Worm (Caenorhabditis elegans) whole organism, L2 larva: ENCODE data around the gene Y32F6B.1.
A peak's percentile ranks its signal among the peaks of the same experiment; 100 is the strongest.

ENCODE experiments used
- C34F6.9 ChIP-seq: fragments of 150-350 bp; optimal IDR thresholded peaks from 2 replicates; lab custom pipeline; 2014; ENCODE audit warnings: missing biosample characterization, missing genetic modification characterization
- F13H6.1 ChIP-seq: sonication (generic microtip); optimal IDR thresholded peaks from 2 replicates; lab custom pipeline; 2016; ENCODE audit warnings: missing genetic modification characterization, missing compliant biosample characterization
- R02D3.7 ChIP-seq: fragments of 150-350 bp; optimal IDR thresholded peaks from 2 replicates; lab custom pipeline; 2014; ENCODE audit warnings: missing biosample characterization, missing genetic modification characterization
- Y55F3AM.14 ChIP-seq: fragments of 200-800 bp; sonication (Bioruptor generic); optimal IDR thresholded peaks from 2 replicates; lab custom pipeline; 2018; ENCODE audit warnings: mild to moderate bottlenecking, missing genetic modification characterization, missing compliant biosample characterization
- ZK546.5 ChIP-seq: sonication (generic microtip); optimal IDR thresholded peaks from 2 replicates; lab custom pipeline; 2017; ENCODE audit warnings: missing biosample characterization, missing genetic modification characterization
- alr-1 ChIP-seq: fragments of 150-350 bp; optimal IDR thresholded peaks from 2 replicates; lab custom pipeline; 2014; ENCODE audit warnings: missing biosample characterization, missing genetic modification characterization
- aly-2 ChIP-seq: fragments of 150-350 bp; optimal IDR thresholded peaks from 2 replicates; lab custom pipeline; 2014; ENCODE audit warnings: missing biosample characterization, missing genetic modification characterization
- ama-1 ChIP-seq: fragments of 150-350 bp; optimal IDR thresholded peaks from 2 replicates; lab custom pipeline; 2018; ENCODE audit warnings: inconsistent platforms
- blmp-1 ChIP-seq: sonication (generic microtip); optimal IDR thresholded peaks from 2 replicates; lab custom pipeline; 2017; ENCODE audit warnings: missing genetic modification characterization, mild to moderate bottlenecking, missing compliant biosample characterization, antibody characterized with exemption, moderate library complexity; ENCODE audit not compliant: insufficient read depth
- ceh-16 ChIP-seq: fragments of 150-350 bp; optimal IDR thresholded peaks from 2 replicates; lab custom pipeline; 2014; ENCODE audit warnings: missing biosample characterization, missing genetic modification characterization
- ceh-82 ChIP-seq: fragments of 150-350 bp; optimal IDR thresholded peaks from 2 replicates; lab custom pipeline; 2014; ENCODE audit warnings: missing biosample characterization, missing genetic modification characterization
- crh-2 ChIP-seq: sonication (generic microtip); optimal IDR thresholded peaks from 2 replicates; lab custom pipeline; 2017; ENCODE audit warnings: missing biosample characterization, missing genetic modification characterization
- dmd-4 ChIP-seq: sonication (generic microtip); optimal IDR thresholded peaks from 2 replicates; lab custom pipeline; 2017; ENCODE audit warnings: missing biosample characterization, missing genetic modification characterization
- egl-27 ChIP-seq: sonication (generic microtip); optimal IDR thresholded peaks from 3 replicates; lab custom pipeline; 2017; ENCODE audit warnings: missing biosample characterization, missing genetic modification reagents, missing genetic modification characterization
- elt-1 ChIP-seq: fragments of 150-350 bp; optimal IDR thresholded peaks from 2 replicates; lab custom pipeline; 2014; ENCODE audit warnings: missing biosample characterization, missing genetic modification characterization
- elt-3 ChIP-seq: sonication (generic microtip); optimal IDR thresholded peaks from 2 replicates; lab custom pipeline; 2017; ENCODE audit warnings: missing biosample characterization, missing genetic modification characterization
- fos-1 ChIP-seq: fragments of 150-350 bp; optimal IDR thresholded peaks from 2 replicates; lab custom pipeline; 2014; ENCODE audit warnings: missing biosample characterization, missing genetic modification characterization
- gmeb-1 ChIP-seq: fragments of 150-350 bp; optimal IDR thresholded peaks from 2 replicates; lab custom pipeline; 2014; ENCODE audit warnings: missing biosample characterization, missing genetic modification characterization
- lin-11 ChIP-seq: fragments of 150-350 bp; sonication (generic microtip); optimal IDR thresholded peaks from 2 replicates; lab custom pipeline; 2014; ENCODE audit warnings: missing biosample characterization, missing genetic modification characterization, inconsistent platforms, mixed read lengths
- lin-13 ChIP-seq: fragments of 150-350 bp; optimal IDR thresholded peaks from 2 replicates; lab custom pipeline; 2014; ENCODE audit warnings: missing biosample characterization, missing genetic modification reagents, missing genetic modification characterization
- lin-39 ChIP-seq: fragments of 150-350 bp; optimal IDR thresholded peaks from 2 replicates; lab custom pipeline; 2014; ENCODE audit warnings: missing biosample characterization, missing genetic modification reagents, missing genetic modification characterization
- lsy-2 ChIP-seq, 2 experiments: fragments of 150-350 bp in 1 of 2; sonication (generic microtip) in 1 of 2; optimal IDR thresholded peaks; 2 replicates each; lab custom pipeline; 2014 to 2017; ENCODE audit warnings: missing biosample characterization in 2 of 2, missing genetic modification characterization in 2 of 2
- mab-5 ChIP-seq: fragments of 150-350 bp; optimal IDR thresholded peaks from 2 replicates; lab custom pipeline; 2014; ENCODE audit warnings: missing biosample characterization, missing genetic modification characterization
- mbf-1 ChIP-seq: sonication (generic microtip); optimal IDR thresholded peaks from 2 replicates; lab custom pipeline; 2017; ENCODE audit warnings: missing biosample characterization, missing genetic modification characterization
- mdl-1 ChIP-seq, 2 experiments: fragments of 150-350 bp in 1 of 2; sonication (generic microtip) in 1 of 2; optimal IDR thresholded peaks; 2 replicates each; lab custom pipeline; 2017; ENCODE audit warnings: missing biosample characterization in 2 of 2, missing genetic modification characterization in 2 of 2
- nhr-10 ChIP-seq: sonication (generic microtip); optimal IDR thresholded peaks from 2 replicates; lab custom pipeline; 2017; ENCODE audit warnings: missing biosample characterization, missing genetic modification characterization
- nhr-11 ChIP-seq: fragments of 150-350 bp; optimal IDR thresholded peaks from 2 replicates; lab custom pipeline; 2014; ENCODE audit warnings: missing biosample characterization, missing genetic modification characterization
- nhr-12 ChIP-seq: fragments of 150-350 bp; optimal IDR thresholded peaks from 2 replicates; lab custom pipeline; 2014; ENCODE audit warnings: missing biosample characterization, missing genetic modification characterization
- nhr-129 ChIP-seq: fragments of 150-350 bp; optimal IDR thresholded peaks from 2 replicates; lab custom pipeline; 2014; ENCODE audit warnings: missing biosample characterization, missing genetic modification characterization
- nhr-21 ChIP-seq: fragments of 150-350 bp; optimal IDR thresholded peaks from 2 replicates; lab custom pipeline; 2014; ENCODE audit warnings: missing biosample characterization, missing genetic modification characterization
- nhr-23 ChIP-seq: fragments of 150-350 bp; optimal IDR thresholded peaks from 2 replicates; lab custom pipeline; 2014; ENCODE audit warnings: missing biosample characterization, missing genetic modification reagents, missing genetic modification characterization
- nhr-237 ChIP-seq: fragments of 150-350 bp; optimal IDR thresholded peaks from 2 replicates; lab custom pipeline; 2014; ENCODE audit warnings: missing biosample characterization, missing genetic modification characterization
- nhr-25 ChIP-seq: fragments of 150-350 bp; sonication (generic microtip); optimal IDR thresholded peaks from 3 replicates; lab custom pipeline; 2014; ENCODE audit warnings: missing biosample characterization, missing genetic modification characterization
- nhr-6 ChIP-seq: fragments of 150-350 bp; optimal IDR thresholded peaks from 2 replicates; lab custom pipeline; 2014; ENCODE audit warnings: missing biosample characterization, missing genetic modification characterization
- nhr-77 ChIP-seq: fragments of 150-350 bp; optimal IDR thresholded peaks from 2 replicates; lab custom pipeline; 2014; ENCODE audit warnings: missing biosample characterization, missing genetic modification characterization
- peb-1 ChIP-seq: fragments of 150-350 bp; optimal IDR thresholded peaks from 2 replicates; lab custom pipeline; 2014; ENCODE audit warnings: missing biosample characterization, missing genetic modification characterization
- sem-4 ChIP-seq: fragments of 150-350 bp; optimal IDR thresholded peaks from 2 replicates; lab custom pipeline; 2014; ENCODE audit warnings: missing biosample characterization, missing genetic modification reagents, missing genetic modification characterization
- skn-1 ChIP-seq: sonication (generic microtip); optimal IDR thresholded peaks from 2 replicates; lab custom pipeline; 2017; ENCODE audit warnings: missing biosample characterization, missing genetic modification characterization
- sma-3 ChIP-seq: sonication (generic microtip); optimal IDR thresholded peaks from 2 replicates; lab custom pipeline; 2016; ENCODE audit warnings: missing genetic modification reagents, missing genetic modification characterization, missing compliant biosample characterization
- sma-9 ChIP-seq, 2 experiments: fragments of 150-350 bp in 1 of 2; sonication (generic microtip) in 1 of 2; optimal IDR thresholded peaks; 2 replicates each; lab custom pipeline; 2014 to 2016; ENCODE audit warnings: missing genetic modification characterization in 2 of 2, mild to moderate bottlenecking in 1 of 2, missing biosample characterization in 1 of 2, missing compliant biosample characterization in 1 of 2, missing genetic modification reagents in 1 of 2, moderate library complexity in 1 of 2
- snpc-4 ChIP-seq: fragments of 150-350 bp; optimal IDR thresholded peaks from 2 replicates; lab custom pipeline; 2014; ENCODE audit warnings: missing biosample characterization, missing genetic modification characterization
- unc-39 ChIP-seq: fragments of 150-350 bp; optimal IDR thresholded peaks from 2 replicates; lab custom pipeline; 2014; ENCODE audit warnings: missing biosample characterization, missing genetic modification characterization
- unc-55 ChIP-seq: fragments of 150-350 bp; sonication (generic microtip); optimal IDR thresholded peaks from 3 replicates; lab custom pipeline; 2014; ENCODE audit warnings: missing biosample characterization, missing genetic modification reagents, missing genetic modification characterization
- unc-62 ChIP-seq: fragments of 150-350 bp; optimal IDR thresholded peaks from 2 replicates; lab custom pipeline; 2014; ENCODE audit warnings: missing biosample characterization, missing genetic modification reagents, missing genetic modification characterization
- zag-1 ChIP-seq: fragments of 150-350 bp; optimal IDR thresholded peaks from 2 replicates; lab custom pipeline; 2014; ENCODE audit warnings: missing biosample characterization, missing genetic modification characterization
- ztf-1 ChIP-seq: fragments of 200-800 bp; sonication (Bioruptor generic); conservative IDR thresholded peaks from 2 replicates; pipeline ENCODE4 v1.3.6; 2022; ENCODE audit warnings: missing genetic modification characterization, missing compliant biosample characterization
- ztf-11 ChIP-seq: sonication (generic microtip); optimal IDR thresholded peaks from 2 replicates; lab custom pipeline; 2017; ENCODE audit warnings: missing biosample characterization, missing genetic modification characterization
- ztf-4 ChIP-seq: fragments of 150-350 bp; optimal IDR thresholded peaks from 2 replicates; lab custom pipeline; 2014; ENCODE audit warnings: missing biosample characterization, missing genetic modification characterization

The Y32F6B.1 gene

ce11 chrV:10467659-10468058, 16.9 kb downstream of the Y32F6B.1 start:
- no peak for TF ChIP-seq peb-1 (tag; lab: Kevin White, UChicago)
- no peak for TF ChIP-seq snpc-4 (tag; lab: Kevin White, UChicago)
- no peak for TF ChIP-seq nhr-21 (tag; lab: Kevin White, UChicago)
- no peak for TF ChIP-seq ztf-4 (tag; lab: Kevin White, UChicago)
- no peak for TF ChIP-seq mab-5 (tag; lab: Kevin White, UChicago)
- no peak for TF ChIP-seq ZK546.5
- TF ChIP-seq egl-27 (tag; lab: Kevin White, UChicago) = no peak
- no peak for TF ChIP-seq sem-4 (tag; lab: Kevin White, UChicago)
- TF ChIP-seq elt-3 (tag; lab: Kevin White, UChicago) = no peak
- TF ChIP-seq lsy-2 (tag; optimal IDR thresholded peaks at IDR 0.05; lab: Kevin White, UChicago) = no peak

- TF ChIP-seq sem-4 (tag; lab: Kevin White, UChicago) (no peak), sma-9 (GFP tag; optimal IDR thresholded peaks at IDR 0.05; lab: Kevin White, UChicago) (peak; percentile 67), sma-9 (tag; optimal IDR thresholded peaks at IDR 0.05; lab: Kevin White, UChicago) (no peak)
Observed at ce11 chrV:10467104-10467503, 17.4 kb downstream of the Y32F6B.1 start.

- TF ChIP-seq nhr-6 (tag; lab: Kevin White, UChicago) (peak; percentile 96), ZK546.5 (peak; percentile 12), mbf-1 (tag; lab: Kevin White, UChicago) (no peak), ama-1 (lab: Kevin White, UChicago) (peak; percentile 52), Y55F3AM.14 (GFP tag; lab: Kevin White, UChicago) (peak; percentile 97), peb-1 (tag; lab: Kevin White, UChicago) (no peak), elt-1 (tag; lab: Kevin White, UChicago) (peak; percentile 7), nhr-77 (tag; lab: Kevin White, UChicago) (peak; percentile 70), R02D3.7 (tag; lab: Kevin White, UChicago) (no peak), ztf-4 (tag; lab: Kevin White, UChicago) (peak; percentile 89), crh-2 (peak; percentile 98), dmd-4 (tag; lab: Kevin White, UChicago) (no peak), fos-1 (tag; lab: Kevin White, UChicago) (peak; percentile 94), lsy-2 (tag; optimal IDR thresholded peaks at IDR 0.05; lab: Kevin White, UChicago) (peak; percentile 71 to 94), aly-2 (no peak), nhr-21 (tag; lab: Kevin White, UChicago) (peak; percentile 98), C34F6.9 (tag; lab: Kevin White, UChicago) (peak; percentile 98), unc-62 (GFP tag; lab: Kevin White, UChicago) (peak; percentile 61), ceh-82 (tag; lab: Kevin White, UChicago) (peak; percentile 68), F13H6.1 (tag; lab: Kevin White, UChicago) (peak; percentile 97), ceh-16 (tag; lab: Kevin White, UChicago) (no peak), ztf-1 (GFP tag; lab: Robert Waterston, UW) (no peak), blmp-1 (peak; percentile 90), alr-1 (peak; percentile 86), nhr-11 (no peak), unc-55 (GFP tag; lab: Kevin White, UChicago) (peak; percentile 96), mab-5 (tag; lab: Kevin White, UChicago) (peak; percentile 89), sma-9 (GFP tag; optimal IDR thresholded peaks at IDR 0.05; lab: Kevin White, UChicago) (peak; percentile 99), sma-9 (tag; optimal IDR thresholded peaks at IDR 0.05; lab: Kevin White, UChicago) (peak; percentile 56), nhr-12 (tag; lab: Kevin White, UChicago) (no peak), nhr-10 (peak; percentile 44), lin-39 (peak; percentile 58), zag-1 (peak; percentile 95), lin-11 (tag; lab: Kevin White, UChicago) (peak; percentile 87), sma-3 (GFP tag; lab: Kevin White, UChicago) (peak; percentile 97), nhr-23 (no peak), snpc-4 (tag; lab: Kevin White, UChicago) (peak; percentile 74), skn-1 (tag; lab: Kevin White, UChicago) (peak; percentile 76), elt-3 (tag; lab: Kevin White, UChicago) (no peak), lin-13 (peak; percentile 89), mdl-1 (tag; optimal IDR thresholded peaks at IDR 0.05; lab: Kevin White, UChicago) (peak; percentile 99), egl-27 (tag; lab: Kevin White, UChicago) (peak; percentile 96), sem-4 (tag; lab: Kevin White, UChicago) (peak; percentile 97), nhr-237 (tag; lab: Kevin White, UChicago) (no peak), nhr-129 (tag; lab: Kevin White, UChicago) (peak; percentile 99), gmeb-1 (peak; percentile 79), unc-39 (tag; lab: Kevin White, UChicago) (no peak), nhr-25 (peak; percentile 95), ztf-11 (no peak)
Observed at ce11 chrV:10466607-10467092, 17.9 kb downstream of the Y32F6B.1 start.
